Worm (Caenorhabditis elegans): ENCODE measurements around the gene C16C8.8.

ce11 chrII:3445285-3445806 is 16.1 kb downstream of the C16C8.8 start, which contains the start of the genes C16C8.5 and C16C8.16:
- TF ChIP-seq ama-1 (optimal IDR thresholded peaks at IDR 0.05) (no peak), unc-55 (GFP tag; optimal IDR thresholded peaks at IDR 0.05) (no peak), ceh-14 (tag; optimal IDR thresholded peaks at IDR 0.05) (no peak)

All from whole organism, late embryonic.